Fruit fly (Drosophila melanogaster) whole organism, embryonic: Measurements from ENCODE around the gene Glut4EF.
A peak's percentile ranks its signal among the peaks of the same experiment; 100 is the strongest.

Experiments used
- Abd-B ChIP-seq: fragments of 200-800 bp; sonication (Bioruptor generic); optimal IDR thresholded peaks from 2 replicates; lab custom pipeline; 2018; ENCODE audit warnings: missing biosample characterization, mild to moderate bottlenecking, missing genetic modification characterization, moderate library complexity
- Antp ChIP-seq: fragments of 200-800 bp; sonication (Bioruptor generic); optimal IDR thresholded peaks from 3 replicates; lab custom pipeline; 2016; ENCODE audit warnings: missing biosample characterization, missing genetic modification characterization
- CG10543 ChIP-seq: fragments of 200-800 bp; sonication (Bioruptor generic); optimal IDR thresholded peaks from 3 replicates; lab custom pipeline; 2017; ENCODE audit warnings: missing biosample characterization, mild to moderate bottlenecking, missing genetic modification characterization, moderate library complexity
- CG12236 ChIP-seq: fragments of 200-800 bp; sonication (Bioruptor generic); optimal IDR thresholded peaks from 2 replicates; lab custom pipeline; 2016; ENCODE audit warnings: missing biosample characterization, missing genetic modification characterization
- CG13424 ChIP-seq: fragments of 200-800 bp; sonication (Bioruptor generic); optimal IDR thresholded peaks from 2 replicates; lab custom pipeline; 2019; ENCODE audit warnings: missing biosample characterization, mild to moderate bottlenecking, missing genetic modification characterization, moderate library complexity
- CG1602 ChIP-seq: fragments of 200-800 bp; sonication (Bioruptor generic); optimal IDR thresholded peaks from 3 replicates; lab custom pipeline; 2016; ENCODE audit warnings: missing biosample characterization, missing genetic modification characterization
- CG1603 ChIP-seq: fragments of 200-800 bp; sonication (Bioruptor generic); optimal IDR thresholded peaks from 2 replicates; lab custom pipeline; 2019; ENCODE audit warnings: missing biosample characterization, mild to moderate bottlenecking, missing genetic modification characterization, moderate library complexity
- CG17359 ChIP-seq: fragments of 200-800 bp; sonication (Bioruptor generic); optimal IDR thresholded peaks from 3 replicates; lab custom pipeline; 2018; ENCODE audit warnings: missing biosample characterization, mild to moderate bottlenecking, missing genetic modification characterization, moderate library complexity
- CG34422 ChIP-seq: fragments of 200-800 bp; sonication (Bioruptor generic); IDR thresholded peaks from 3 replicates; pipeline ENCODE4 v1.3.6; 2022; ENCODE audit warnings: missing biosample characterization, missing genetic modification characterization
- CG3838 ChIP-seq: fragments of 200-800 bp; sonication (Bioruptor generic); optimal IDR thresholded peaks from 3 replicates; lab custom pipeline; 2016; ENCODE audit warnings: missing biosample characterization, missing genetic modification characterization
- CG4854 ChIP-seq: fragments of 200-800 bp; sonication (Bioruptor generic); optimal IDR thresholded peaks from 2 replicates; lab custom pipeline; 2016; ENCODE audit warnings: missing biosample characterization, missing genetic modification characterization, inconsistent platforms
- CG6791 ChIP-seq: fragments of 200-800 bp; sonication (Bioruptor generic); IDR thresholded peaks from 3 replicates; pipeline ENCODE4 v1.3.6; 2022; ENCODE audit warnings: missing biosample characterization, missing genetic modification characterization; ENCODE audit not compliant: partially characterized antibody
- CG7556 ChIP-seq: fragments of 200-800 bp; sonication (Bioruptor generic); optimal IDR thresholded peaks from 2 replicates; lab custom pipeline; 2017; ENCODE audit warnings: missing biosample characterization, mild to moderate bottlenecking, missing genetic modification characterization
- CG7745 ChIP-seq: fragments of 200-800 bp; sonication (Bioruptor generic); optimal IDR thresholded peaks from 2 replicates; lab custom pipeline; 2018; ENCODE audit warnings: missing biosample characterization, mild to moderate bottlenecking, missing genetic modification characterization, moderate library complexity
- CG9797 ChIP-seq: fragments of 200-800 bp; sonication (Bioruptor generic); optimal IDR thresholded peaks from 3 replicates; lab custom pipeline; 2018; ENCODE audit warnings: missing biosample characterization, mild to moderate bottlenecking, missing genetic modification characterization
- Camta ChIP-seq: fragments of 200-800 bp; sonication (Bioruptor generic); optimal IDR thresholded peaks from 2 replicates; lab custom pipeline; 2016; ENCODE audit warnings: missing biosample characterization, missing genetic modification characterization
- Chrac-16 ChIP-seq: fragments of 200-800 bp; sonication (Bioruptor generic); optimal IDR thresholded peaks from 3 replicates; lab custom pipeline; 2016; ENCODE audit warnings: missing biosample characterization, missing genetic modification characterization
- Doc3 ChIP-seq: fragments of 200-800 bp; sonication (Bioruptor generic); IDR thresholded peaks from 3 replicates; pipeline ENCODE4 v1.3.6; 2022; ENCODE audit warnings: missing biosample characterization, missing genetic modification characterization; ENCODE audit not compliant: partially characterized antibody
- Elba2 ChIP-seq: fragments of 200-800 bp; sonication (Bioruptor generic); optimal IDR thresholded peaks from 3 replicates; lab custom pipeline; 2016; ENCODE audit warnings: missing biosample characterization, missing genetic modification characterization
- Hr3 ChIP-seq: fragments of 200-800 bp; sonication (Bioruptor generic); optimal IDR thresholded peaks from 3 replicates; lab custom pipeline; 2016; ENCODE audit warnings: missing biosample characterization, missing genetic modification characterization
- NFAT ChIP-seq: fragments of 200-800 bp; sonication (Bioruptor generic); IDR thresholded peaks from 2 replicates; pipeline ENCODE4 v1.3.6; 2022; ENCODE audit warnings: missing biosample characterization, missing genetic modification characterization
- Pdp1 ChIP-seq, 2 experiments: fragments of 200-800 bp; sonication (Bioruptor generic); optimal IDR thresholded peaks; 3 replicates each; lab custom pipeline; 2016; ENCODE audit warnings: missing biosample characterization in 2 of 2, missing genetic modification characterization in 2 of 2, mild to moderate bottlenecking in 1 of 2, moderate library complexity in 1 of 2
- Taf1 ChIP-seq: fragments of 200-800 bp; sonication (Bioruptor generic); IDR thresholded peaks from 2 replicates; pipeline ENCODE4 v1.3.6; 2022; ENCODE audit warnings: missing biosample characterization, missing genetic modification characterization
- abd-A ChIP-seq: fragments of 200-800 bp; sonication (Bioruptor generic); optimal IDR thresholded peaks from 3 replicates; lab custom pipeline; 2019; ENCODE audit warnings: missing biosample characterization, mild to moderate bottlenecking, missing genetic modification characterization, moderate library complexity
- bab2 ChIP-seq: fragments of 200-800 bp; sonication (Bioruptor generic); optimal IDR thresholded peaks from 2 replicates; lab custom pipeline; 2016; ENCODE audit warnings: missing biosample characterization, missing genetic modification characterization
- cg ChIP-seq: fragments of 200-800 bp; sonication (Bioruptor generic); optimal IDR thresholded peaks from 3 replicates; lab custom pipeline; 2019; ENCODE audit warnings: missing biosample characterization, mild to moderate bottlenecking, missing genetic modification characterization, moderate library complexity
- ci ChIP-seq: fragments of 200-800 bp; sonication (Bioruptor generic); IDR thresholded peaks from 3 replicates; pipeline ENCODE4 v1.3.6; 2022; ENCODE audit warnings: missing biosample characterization, missing genetic modification characterization
- crol ChIP-seq: fragments of 200-800 bp; sonication (Bioruptor generic); IDR thresholded peaks from 2 replicates; pipeline ENCODE4 v1.3.6; 2022; ENCODE audit warnings: missing biosample characterization, missing genetic modification characterization
- cwo ChIP-seq: fragments of 200-800 bp; sonication (Bioruptor generic); optimal IDR thresholded peaks from 3 replicates; lab custom pipeline; 2017; ENCODE audit warnings: missing biosample characterization, missing genetic modification characterization, mild to moderate bottlenecking, moderate library complexity, missing genetic modification reagents
- disco-r ChIP-seq: fragments of 200-800 bp; sonication (Bioruptor generic); optimal IDR thresholded peaks from 2 replicates; lab custom pipeline; 2016; ENCODE audit warnings: missing biosample characterization, missing genetic modification characterization
- dmrt11E ChIP-seq: fragments of 200-800 bp; sonication (Bioruptor generic); optimal IDR thresholded peaks from 3 replicates; lab custom pipeline; 2018; ENCODE audit warnings: missing biosample characterization, mild to moderate bottlenecking, missing genetic modification characterization, moderate library complexity
- esg ChIP-seq: fragments of 200-800 bp; sonication (Bioruptor generic); conservative IDR thresholded peaks from 2 replicates; pipeline ENCODE4 v1.3.6; 2022; ENCODE audit warnings: missing biosample characterization, missing genetic modification characterization
- hkb ChIP-seq, 2 experiments: fragments of 200-800 bp in 1 of 2; fragments of >200 bp in 1 of 2; sonication (Bioruptor generic) in 1 of 2; IDR thresholded peaks in 1 of 2; optimal IDR thresholded peaks in 1 of 2; 2 replicates each; pipeline versions ENCODE4 v1.3.6 to Lab custom; 2017 to 2022; ENCODE audit warnings: missing biosample characterization in 1 of 2, missing genetic modification characterization in 1 of 2
- ind ChIP-seq: fragments of 200-800 bp; sonication (Bioruptor generic); optimal IDR thresholded peaks from 3 replicates; lab custom pipeline; 2016; ENCODE audit warnings: missing biosample characterization, missing genetic modification characterization
- kah ChIP-seq: fragments of 200-800 bp; sonication (Bioruptor generic); optimal IDR thresholded peaks from 2 replicates; lab custom pipeline; 2018; ENCODE audit warnings: missing biosample characterization, mild to moderate bottlenecking, missing genetic modification characterization
- kni ChIP-seq: fragments of 200-800 bp; sonication (Bioruptor generic); optimal IDR thresholded peaks from 3 replicates; lab custom pipeline; 2017; ENCODE audit warnings: mild to moderate bottlenecking, missing biosample characterization, missing genetic modification reagents, missing genetic modification characterization
- pros ChIP-seq: fragments of 200-800 bp; sonication (Bioruptor generic); optimal IDR thresholded peaks from 3 replicates; lab custom pipeline; 2019; ENCODE audit warnings: missing biosample characterization, mild to moderate bottlenecking, missing genetic modification characterization, moderate library complexity
- psq ChIP-seq: fragments of 200-800 bp; sonication (Bioruptor generic); optimal IDR thresholded peaks from 2 replicates; lab custom pipeline; 2017; ENCODE audit warnings: missing biosample characterization, missing genetic modification characterization
- pzg ChIP-seq: fragments of 200-800 bp; sonication (Bioruptor generic); optimal IDR thresholded peaks from 3 replicates; lab custom pipeline; 2018; ENCODE audit warnings: missing biosample characterization, mild to moderate bottlenecking, missing genetic modification characterization, moderate library complexity
- row ChIP-seq: fragments of 200-800 bp; sonication (Bioruptor generic); IDR thresholded peaks from 3 replicates; pipeline ENCODE4 v1.3.6; 2022; ENCODE audit warnings: missing biosample characterization, missing genetic modification characterization
- sens-2 ChIP-seq: fragments of 200-800 bp; sonication (Bioruptor generic); IDR thresholded peaks from 2 replicates; pipeline ENCODE4 v1.3.6; 2022; ENCODE audit warnings: missing biosample characterization, missing genetic modification characterization
- sqz ChIP-seq: fragments of 200-800 bp; sonication (Bioruptor generic); optimal IDR thresholded peaks from 3 replicates; lab custom pipeline; 2018; ENCODE audit warnings: missing biosample characterization, mild to moderate bottlenecking, missing genetic modification characterization
- tup ChIP-seq: fragments of 200-800 bp; sonication (Bioruptor generic); optimal IDR thresholded peaks from 2 replicates; lab custom pipeline; 2016; ENCODE audit warnings: missing biosample characterization, mild to moderate bottlenecking, missing genetic modification characterization, moderate library complexity
- unc-4 ChIP-seq: fragments of 200-800 bp; sonication (Bioruptor generic); IDR thresholded peaks from 2 replicates; pipeline ENCODE4 v1.3.6; 2022; ENCODE audit warnings: missing biosample characterization, missing genetic modification characterization; ENCODE audit not compliant: partially characterized antibody
- vnd ChIP-seq: fragments of 200-800 bp; sonication (Bioruptor generic); IDR thresholded peaks from 3 replicates; pipeline ENCODE4 v1.3.6; 2022; ENCODE audit warnings: missing biosample characterization, missing genetic modification characterization; ENCODE audit not compliant: partially characterized antibody

Gene Glut4EF

DNA sequence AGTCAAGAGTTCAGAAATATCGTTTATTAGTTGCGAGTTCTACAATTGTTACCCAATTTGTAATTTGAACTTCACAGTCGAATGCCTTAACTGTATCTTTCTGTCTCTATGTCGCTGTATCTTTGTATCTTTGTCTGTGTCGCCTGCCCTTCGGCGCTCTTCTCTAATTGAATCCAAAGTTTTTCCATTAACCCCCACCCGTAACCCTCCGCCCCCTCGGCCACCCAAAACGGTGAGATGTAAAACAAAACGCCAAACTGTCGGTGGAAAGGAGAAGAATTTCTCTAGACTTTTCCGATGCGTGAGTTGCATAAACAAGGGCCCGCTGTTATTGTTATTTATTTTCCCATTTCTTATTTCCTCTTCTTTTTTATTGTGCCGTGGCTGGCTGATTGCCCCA lies 41.2 kb downstream of the Glut4EF start:
- no peak for TF ChIP-seq bab2 (GFP tag; lab: Kevin White, UChicago)
- TF ChIP-seq Hr3 (GFP tag; lab: Kevin White, UChicago): no peak
- TF ChIP-seq pzg (GFP tag; lab: Kevin White, UChicago): no peak
- no peak for TF ChIP-seq ind (GFP tag; lab: Kevin White, UChicago)
- TF ChIP-seq hkb (optimal IDR thresholded peaks at IDR 0.05; lab: Kevin White, UChicago): no peak
- no peak for TF ChIP-seq hkb (GFP tag; IDR thresholded peaks at IDR 0.05; lab: Robert Waterston, UW)
- TF ChIP-seq Chrac-16 (GFP tag; lab: Kevin White, UChicago): no peak
- TF ChIP-seq Taf1 (GFP tag; lab: Robert Waterston, UW): no peak
- peak; percentile 63 for TF ChIP-seq crol (GFP tag; lab: Robert Waterston, UW)
- TF ChIP-seq CG7556 (GFP tag; lab: Kevin White, UChicago): no peak
- TF ChIP-seq kni: peak; percentile 76
- peak; percentile 32 for TF ChIP-seq abd-A (tag; lab: Kevin White, UChicago)
- 0 out of 3 replicates have a peak, but pooled peaks have one; percentile 28 for TF ChIP-seq CG6791

DNA sequence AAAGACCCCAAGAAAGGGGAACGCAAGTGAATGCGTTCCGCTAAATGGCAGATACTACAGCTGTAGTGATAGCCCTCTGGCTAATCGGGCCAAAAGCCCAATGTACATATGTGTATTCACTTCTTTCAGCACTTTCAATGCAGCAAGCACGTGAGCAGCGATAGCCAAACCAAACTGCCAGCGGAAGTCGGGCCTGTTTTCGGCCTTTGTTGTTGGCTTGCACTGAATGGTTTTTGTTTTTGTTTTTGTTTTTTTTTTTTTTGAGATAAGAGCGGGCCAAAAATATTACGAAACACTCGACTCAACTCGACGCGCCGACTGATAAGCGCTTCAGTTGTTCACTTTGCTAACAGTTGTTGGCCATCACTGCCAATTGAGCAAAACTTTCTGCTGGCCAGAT lies 42.9 kb downstream of the Glut4EF start:
- TF ChIP-seq tup (GFP tag; lab: Kevin White, UChicago) (no peak), CG9797 (no peak), cwo (GFP tag; lab: Kevin White, UChicago) (peak; percentile 46), ci (GFP tag; lab: Robert Waterston, UW) (0 out of 3 replicates have a peak, but pooled peaks have one; percentile 36), Pdp1 (GFP tag; optimal IDR thresholded peaks at IDR 0.05; lab: Kevin White, UChicago) (peak in 1 of 2 experiments; percentile 56), Hr3 (GFP tag; lab: Kevin White, UChicago) (no peak), Abd-B (no peak), CG1602 (no peak)
- TF ChIP-seq, all 482 proteins: peak for 3

DNA sequence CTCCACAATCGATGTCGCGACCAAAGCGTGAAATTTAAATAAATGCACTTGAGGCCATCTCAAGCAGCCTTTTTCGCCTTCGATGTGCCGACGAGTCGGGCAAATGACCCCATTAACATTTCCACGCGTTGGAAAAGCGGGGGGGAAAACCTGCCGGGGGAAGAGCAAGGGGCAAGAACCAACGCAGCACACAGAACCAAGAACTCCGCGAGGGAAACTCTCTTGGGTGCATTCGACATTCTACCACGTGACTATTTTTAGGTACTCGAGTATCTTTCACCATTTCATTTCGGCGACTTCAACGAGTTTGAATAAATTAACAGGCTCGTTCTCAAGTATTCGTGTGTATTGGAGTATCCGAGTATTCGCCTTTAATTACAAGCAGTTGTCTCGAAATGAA lies 43.5 kb downstream of the Glut4EF start:
- no peak for TF ChIP-seq CG12236 (GFP tag; lab: Kevin White, UChicago)
- TF ChIP-seq CG17359 (tag; lab: Kevin White, UChicago): no peak
- no peak for TF ChIP-seq psq (GFP tag; lab: Kevin White, UChicago)
- peak; percentile 77 for TF ChIP-seq kni
- peak; percentile 65 for TF ChIP-seq CG7745 (tag; lab: Kevin White, UChicago)
- TF ChIP-seq pros: peak; percentile 50
- no peak for TF ChIP-seq CG3838 (GFP tag; lab: Kevin White, UChicago)
- TF ChIP-seq row (GFP tag; lab: Robert Waterston, UW): no peak
- TF ChIP-seq cg (GFP tag; lab: Kevin White, UChicago): peak; percentile 24
- TF ChIP-seq Elba2: no peak
- TF ChIP-seq crol (GFP tag; lab: Robert Waterston, UW): peak; percentile 83
- peak; percentile 64 for TF ChIP-seq abd-A (tag; lab: Kevin White, UChicago)

DNA sequence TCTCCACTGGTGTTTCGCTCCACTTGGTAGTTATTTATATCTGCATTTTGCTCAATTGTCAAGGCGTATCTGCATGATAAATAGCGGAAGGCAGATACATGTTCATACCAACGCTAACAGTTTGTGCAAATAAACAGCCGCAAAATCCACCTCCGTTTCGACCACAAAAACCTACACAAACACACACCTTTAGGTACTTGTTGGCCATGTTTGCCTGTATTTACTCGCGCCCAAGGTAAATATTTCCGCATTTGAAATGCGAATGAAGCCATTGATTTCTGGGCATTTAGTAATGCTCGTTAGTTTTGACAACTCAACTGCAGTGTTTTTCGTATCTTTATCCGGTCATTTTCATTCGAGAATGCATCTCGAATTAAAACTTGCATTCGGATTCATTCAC lies 44.3 kb downstream of the Glut4EF start:
- TF ChIP-seq disco-r (GFP tag; lab: Kevin White, UChicago): no peak
- TF ChIP-seq Antp: no peak
- no peak for TF ChIP-seq Doc3 (GFP tag; lab: Robert Waterston, UW)
- no peak for TF ChIP-seq unc-4 (GFP tag; lab: Robert Waterston, UW)
- no peak for TF ChIP-seq CG4854
- TF ChIP-seq pros: no peak
- no peak for TF ChIP-seq Hr3 (GFP tag; lab: Kevin White, UChicago)
- TF ChIP-seq vnd (GFP tag; lab: Robert Waterston, UW): no peak
- TF ChIP-seq CG1603 (tag; lab: Kevin White, UChicago): peak; percentile 8
- no peak for TF ChIP-seq CG34422 (GFP tag; lab: Robert Waterston, UW)
- TF ChIP-seq Camta (GFP tag; lab: Kevin White, UChicago): no peak
- no peak for TF ChIP-seq dmrt11E (tag; lab: Kevin White, UChicago)
- TF ChIP-seq bab2 (GFP tag; lab: Kevin White, UChicago): no peak
- TF ChIP-seq NFAT (GFP tag; lab: Robert Waterston, UW): no peak
- peak; percentile 34 for TF ChIP-seq CG10543
- TF ChIP-seq esg (GFP tag; lab: Robert Waterston, UW): no peak
- no peak for TF ChIP-seq kah (GFP tag; lab: Kevin White, UChicago)
- no peak for TF ChIP-seq CG13424 (tag; lab: Kevin White, UChicago)
- TF ChIP-seq sqz (GFP tag; lab: Kevin White, UChicago): no peak
- no peak for TF ChIP-seq sens-2
